Worm (Caenorhabditis elegans): ENCODE data around the gene nhr-57.
A peak's percentile ranks its signal among the peaks of the same experiment; 100 is the strongest.

The nhr-57 gene

DNA sequence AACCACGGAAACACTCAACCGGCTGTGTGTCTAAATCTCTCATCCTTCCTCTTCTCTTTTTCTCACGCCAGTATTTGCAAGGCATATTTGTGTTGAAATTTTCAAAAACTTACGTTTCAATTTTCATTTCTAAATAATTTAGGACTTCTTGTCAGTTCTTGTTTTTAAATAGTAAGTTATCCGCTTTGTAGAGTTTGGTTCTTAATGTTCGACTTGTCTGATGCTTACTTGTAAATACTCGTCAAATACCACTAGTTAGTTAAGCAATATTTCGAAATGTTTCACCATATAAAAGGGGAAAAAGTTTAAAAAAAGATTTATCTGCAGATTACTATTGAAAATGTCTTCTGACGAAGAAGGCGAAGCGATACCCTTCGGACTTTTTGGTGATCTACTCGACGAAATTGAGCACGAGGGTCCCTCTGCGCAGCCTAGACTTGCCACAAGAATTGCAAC, 32.8 kb downstream of the nhr-57 start, which contains the start of gene Y45G5AM.3:
Gene Y45G5AM.3, plus strand, starts transcription at position 51 of the 456 bp plus-strand sequence.
- peak; percentile 7 for TF ChIP-seq pqm-1 (tag; optimal IDR thresholded peaks at IDR 0.05)
- TF ChIP-seq pha-4 (GFP tag; IDR thresholded peaks at IDR 0.05) = no peak
- TF ChIP-seq pha-4 (tag; optimal IDR thresholded peaks at IDR 0.05) = peak; percentile 8
- TF ChIP-seq nhr-6 (tag; optimal IDR thresholded peaks at IDR 0.05) = no peak
- no peak for TF ChIP-seq nhr-102 (tag; optimal IDR thresholded peaks at IDR 0.05)
- TF ChIP-seq arid-1 (GFP tag; conservative IDR thresholded peaks at IDR 0.05) = no peak
- TF ChIP-seq nhr-76 (tag; optimal IDR thresholded peaks at IDR 0.05) = no peak
- no peak for TF ChIP-seq R02D3.7 (tag; optimal IDR thresholded peaks at IDR 0.05)
- no peak for TF ChIP-seq fkh-10 (GFP tag; optimal IDR thresholded peaks at IDR 0.05)
- TF ChIP-seq sdz-12 (GFP tag; optimal IDR thresholded peaks at IDR 0.05) = no peak
- TF ChIP-seq mxl-3 (GFP tag; optimal IDR thresholded peaks at IDR 0.05) = no peak
- no peak for TF ChIP-seq F37D6.2 (tag; optimal IDR thresholded peaks at IDR 0.05)
- no peak for TF ChIP-seq daf-16 (GFP tag; optimal IDR thresholded peaks at IDR 0.05)
- peak; percentile 30 for TF ChIP-seq daf-16 (tag; optimal IDR thresholded peaks at IDR 0.05)
- TF ChIP-seq nhr-11 (tag; optimal IDR thresholded peaks at IDR 0.05) = no peak
- TF ChIP-seq lir-3 (tag; optimal IDR thresholded peaks at IDR 0.05) = no peak
- no peak for TF ChIP-seq zip-11 (GFP tag; IDR thresholded peaks at IDR 0.05)
- no peak for TF ChIP-seq zfp-2 (tag; optimal IDR thresholded peaks at IDR 0.05)
- peak in 1 of 2 experiments; percentile 21 for TF ChIP-seq hif-1 (tag; optimal IDR thresholded peaks at IDR 0.05)
- peak; percentile 96 for TF ChIP-seq zip-2 (tag; optimal IDR thresholded peaks at IDR 0.05)

DNA sequence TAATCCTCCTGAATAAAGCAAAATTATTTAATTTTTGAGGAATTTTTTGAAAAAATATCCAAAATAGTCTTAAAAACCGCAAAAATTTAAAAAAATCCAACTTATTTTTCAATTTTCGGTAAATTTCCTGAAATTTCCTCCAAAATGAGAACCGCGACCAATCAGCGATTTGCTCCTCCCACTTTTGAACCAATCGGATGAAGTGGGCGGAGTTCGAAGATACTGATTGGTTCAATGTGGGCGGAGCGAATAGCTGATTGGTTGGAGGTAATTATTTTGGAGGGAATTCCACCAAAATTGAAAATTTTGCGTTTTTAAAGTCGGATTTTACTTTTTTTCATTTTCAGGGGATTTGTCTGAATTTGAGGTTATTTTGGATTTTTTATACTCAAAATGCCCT, 36.4 kb downstream of the nhr-57 start:
- no peak for TF ChIP-seq ZK337.2 (GFP tag; IDR thresholded peaks at IDR 0.05)
- TF ChIP-seq mxl-2 (GFP tag; conservative IDR thresholded peaks at IDR 0.05) = no peak
- no peak for TF ChIP-seq lin-13 (GFP tag; optimal IDR thresholded peaks at IDR 0.05)
- TF ChIP-seq nhr-48 (tag; optimal IDR thresholded peaks at IDR 0.05) = no peak
- no peak for TF ChIP-seq rbr-2 (tag; optimal IDR thresholded peaks at IDR 0.05)
- no peak for TF ChIP-seq hif-1 (tag; optimal IDR thresholded peaks at IDR 0.05)
- TF ChIP-seq dmd-9 (GFP tag; IDR thresholded peaks at IDR 0.05) = no peak
- no peak for TF ChIP-seq lsy-2 (tag; optimal IDR thresholded peaks at IDR 0.05)
- TF ChIP-seq arid-1 (GFP tag; conservative IDR thresholded peaks at IDR 0.05) = no peak
- no peak for TF ChIP-seq zfp-2 (tag; optimal IDR thresholded peaks at IDR 0.05)
- no peak for TF ChIP-seq ceh-62 (tag; optimal IDR thresholded peaks at IDR 0.05)

DNA sequence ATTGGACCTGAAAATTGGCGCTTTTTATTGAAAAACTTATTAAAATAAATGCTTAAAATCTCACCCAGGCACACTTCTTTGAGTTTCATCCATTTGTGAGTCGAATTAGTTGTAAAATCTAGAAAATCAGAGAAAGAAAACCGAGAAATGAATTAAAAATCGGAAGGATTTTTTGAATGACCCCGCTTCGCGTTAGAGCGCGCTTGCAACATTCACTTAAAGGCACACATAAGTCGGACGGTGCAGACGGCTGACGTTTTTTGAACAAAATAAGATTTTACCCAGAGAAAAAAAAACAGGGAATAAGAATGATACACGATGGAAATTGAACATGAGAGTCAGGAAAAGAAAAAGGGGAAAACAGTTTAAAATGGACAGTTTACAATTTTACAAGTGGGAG, 38.0 kb downstream of the nhr-57 start:
- TF ChIP-seq daf-12 (tag; optimal IDR thresholded peaks at IDR 0.05) = no peak
- TF ChIP-seq lin-38 (GFP tag; IDR thresholded peaks at IDR 0.05) = peak; percentile 83

DNA sequence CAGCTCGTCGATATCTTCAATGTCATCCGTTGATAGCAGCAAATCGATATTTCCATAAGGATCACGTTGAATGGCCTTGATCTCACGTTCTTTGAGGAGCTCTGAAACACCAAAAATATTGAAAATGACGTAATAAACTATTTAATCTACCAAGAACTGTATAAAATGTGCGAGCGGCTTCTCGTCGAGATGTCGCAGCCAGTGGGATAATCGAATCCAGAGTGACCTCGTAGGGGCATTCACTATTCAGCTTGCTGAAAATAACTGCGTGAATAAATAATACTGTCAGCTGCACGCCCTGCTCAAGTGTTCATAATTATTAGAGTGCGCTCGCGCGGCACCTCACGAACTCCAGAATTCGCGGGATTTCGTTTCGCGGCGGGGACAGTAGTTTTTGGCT, 38.4 kb downstream of the nhr-57 start, which contains the start of gene Y45G5AM.7:
Gene Y45G5AM.7, minus strand, starts transcription at position 101 of the 400 bp plus-strand sequence.
- no peak for TF ChIP-seq tra-1 (GFP tag; IDR thresholded peaks at IDR 0.05)
- TF ChIP-seq nhr-76 (tag; optimal IDR thresholded peaks at IDR 0.05) = no peak
- no peak for TF ChIP-seq hlh-11 (tag; optimal IDR thresholded peaks at IDR 0.05)
- no peak for TF ChIP-seq lim-7 (GFP tag; IDR thresholded peaks at IDR 0.05)
- TF ChIP-seq hif-1 (tag; optimal IDR thresholded peaks at IDR 0.05) = no peak
- TF ChIP-seq ceh-82 (tag; optimal IDR thresholded peaks at IDR 0.05) = no peak
- TF ChIP-seq zip-2 (tag; optimal IDR thresholded peaks at IDR 0.05) = no peak
- TF ChIP-seq Y48G9A.11 (GFP tag; IDR thresholded peaks at IDR 0.05) = no peak
- TF ChIP-seq aha-1 (tag) = no peak
- TF ChIP-seq lsy-2 (tag; optimal IDR thresholded peaks at IDR 0.05) = no peak
- TF ChIP-seq mdl-1 (tag; optimal IDR thresholded peaks at IDR 0.05) = no peak
- no peak for TF ChIP-seq aly-2 (tag; optimal IDR thresholded peaks at IDR 0.05)
- TF ChIP-seq madf-5 (GFP tag; IDR thresholded peaks at IDR 0.05) = no peak
- no peak for TF ChIP-seq nhr-10 (tag; optimal IDR thresholded peaks at IDR 0.05)
- TF ChIP-seq hmg-1.1 (GFP tag; IDR thresholded peaks at IDR 0.05) = no peak
- no peak for TF ChIP-seq daf-16 (GFP tag; optimal IDR thresholded peaks at IDR 0.05)
- TF ChIP-seq daf-16 (tag; optimal IDR thresholded peaks at IDR 0.05) = no peak
- TF ChIP-seq ztf-7 (tag; optimal IDR thresholded peaks at IDR 0.05) = no peak
